Worm (Caenorhabditis elegans): ENCODE measurements around the gene lact-6.

The lact-6 gene

DNA sequence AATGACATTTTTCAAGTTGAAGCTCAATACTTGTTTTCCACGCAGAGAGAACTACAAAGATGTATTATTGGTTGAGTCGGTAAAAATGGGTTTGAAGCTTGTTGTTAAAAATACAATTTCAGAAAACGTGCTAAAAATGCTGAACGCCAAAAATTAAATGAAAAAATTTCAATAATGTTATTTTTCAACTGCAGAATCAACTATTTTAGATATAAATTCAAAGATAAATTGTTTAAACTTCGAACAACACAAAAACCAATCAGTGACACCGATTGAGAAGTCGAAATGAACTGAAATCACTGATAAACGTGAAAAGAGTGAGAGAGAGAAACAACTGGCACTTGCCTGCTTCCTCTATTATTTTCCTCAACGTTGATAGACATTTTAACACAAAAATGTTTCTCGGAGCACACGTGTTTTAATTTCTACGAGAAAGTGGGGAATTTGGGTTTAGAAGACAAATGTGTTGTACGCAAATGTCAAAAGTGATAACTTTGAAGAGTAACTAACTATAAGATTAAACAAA lies 43.7 kb downstream of the lact-6 start, which contains the start of gene T02D1.8:
T02D1.8 (minus strand) TSS at position 51 of the 526 bp plus-strand sequence.
- TF ChIP-seq unc-62 (GFP tag; optimal IDR thresholded peaks at IDR 0.05), result no peak

DNA sequence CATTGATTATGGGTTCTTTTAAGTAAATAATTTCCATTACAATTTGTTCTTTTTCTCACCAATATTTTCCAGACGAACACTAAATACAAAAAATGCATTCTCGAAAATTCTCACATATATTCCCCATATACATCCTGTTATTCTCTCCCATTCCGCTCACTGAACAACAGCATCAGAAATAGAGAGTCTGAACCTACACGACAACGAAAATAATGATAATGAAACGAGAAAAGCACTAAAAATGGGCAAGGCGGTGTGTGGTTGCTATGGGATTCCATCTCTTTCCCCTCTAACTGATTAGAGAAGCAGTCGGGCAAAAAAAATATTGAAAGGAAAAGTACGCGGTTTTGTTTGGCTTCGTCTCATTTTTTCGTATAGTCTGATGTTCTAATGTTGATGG lies 48.1 kb downstream of the lact-6 start, which contains the start of gene C30H6.12:
C30H6.12 (plus strand) TSS at position 301 of the 400 bp plus-strand sequence.
- TF ChIP-seq unc-62 (GFP tag; optimal IDR thresholded peaks at IDR 0.05), result no peak

DNA sequence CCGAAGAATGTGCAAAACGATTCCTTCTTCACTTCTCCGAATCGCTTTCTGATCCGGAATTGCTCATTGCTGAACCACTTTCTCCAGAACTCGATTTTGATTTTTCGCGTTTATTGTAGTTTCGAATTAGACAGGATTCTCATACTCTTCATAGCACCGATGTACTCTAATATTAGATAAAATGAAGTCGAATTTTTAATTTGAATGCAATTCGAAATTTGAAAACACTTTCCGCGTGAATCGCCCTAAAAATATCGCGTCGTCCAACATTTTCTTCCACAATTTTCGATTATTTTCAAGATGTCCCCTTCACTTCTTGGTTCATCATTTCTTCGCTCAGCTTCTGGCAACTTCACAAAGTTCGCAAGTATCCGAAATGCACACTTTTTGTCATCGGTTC lies 49.2 kb downstream of the lact-6 start, which contains the start of gene C30H6.8:
C30H6.8 (plus strand) TSS at position 301 of the 400 bp plus-strand sequence.
- no peak for TF ChIP-seq unc-62 (GFP tag; optimal IDR thresholded peaks at IDR 0.05)

DNA sequence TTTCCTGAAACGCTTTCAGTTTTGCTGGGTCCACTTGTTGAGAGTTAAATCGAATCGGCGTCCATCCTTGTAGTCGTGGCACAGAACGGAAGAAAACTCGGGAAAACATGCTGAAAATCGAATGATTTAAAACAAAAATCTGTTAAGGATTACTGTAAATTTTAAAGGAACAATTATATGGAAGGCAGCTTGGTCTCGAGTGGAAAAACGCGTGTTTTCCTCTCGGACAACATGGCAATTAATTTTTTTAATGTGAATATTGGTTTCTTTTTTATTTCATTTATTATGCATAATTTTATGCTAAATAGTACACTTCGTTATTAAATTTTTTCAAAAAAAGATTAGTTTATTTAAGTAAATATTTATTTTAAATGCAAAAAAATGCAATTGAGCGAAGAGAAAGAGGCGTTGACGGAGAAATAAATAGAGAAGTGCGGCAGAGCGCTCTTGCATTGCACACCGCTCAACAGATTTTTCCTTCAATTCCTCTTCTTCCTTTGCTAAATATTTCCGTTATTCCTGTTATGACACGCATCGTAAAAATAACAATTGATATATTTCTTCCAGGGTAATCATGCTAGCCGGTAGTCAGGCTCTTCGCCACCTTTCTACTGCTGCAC lies 51.0 kb downstream of the lact-6 start, which contains the start of the genes C30H6.9 and dlat-2:
C30H6.9 (minus strand) TSS at position 110 of the 620 bp plus-strand sequence.
dlat-2 (plus strand) TSS at position 566 of the 620 bp plus-strand sequence.
- no peak for TF ChIP-seq unc-62 (GFP tag; optimal IDR thresholded peaks at IDR 0.05)
